Fruit fly (Drosophila melanogaster) whole organism, pupa: ENCODE measurements around the gene DNAlig4.

Experiments used
- CG10348 ChIP-seq: fragments of 200-800 bp; sonication (Bioruptor generic); IDR thresholded peaks from 2 replicates; pipeline ENCODE4 v1.3.6; 2022; ENCODE audit warnings: missing biosample characterization, missing genetic modification characterization
- CG12605 ChIP-seq: fragments of 200-800 bp; sonication (Bioruptor generic); IDR thresholded peaks from 2 replicates; pipeline ENCODE4 v1.3.6; 2022; ENCODE audit warnings: missing biosample characterization, missing genetic modification characterization
- CG15710 ChIP-seq: fragments of 200-800 bp; sonication (Bioruptor generic); optimal IDR thresholded peaks from 2 replicates; lab custom pipeline; 2018; ENCODE audit warnings: missing biosample characterization, mild to moderate bottlenecking, missing genetic modification characterization, moderate library complexity
- CG34367 ChIP-seq: fragments of 200-800 bp; sonication (Bioruptor generic); optimal IDR thresholded peaks from 2 replicates; lab custom pipeline; 2018; ENCODE audit warnings: missing biosample characterization, mild to moderate bottlenecking, missing genetic modification characterization
- CG8159 ChIP-seq: fragments of 200-800 bp; sonication (Bioruptor generic); optimal IDR thresholded peaks from 3 replicates; lab custom pipeline; 2018; ENCODE audit warnings: missing biosample characterization, mild to moderate bottlenecking, missing genetic modification characterization, moderate library complexity
- CG8301 ChIP-seq: fragments of 200-800 bp; sonication (Bioruptor generic); optimal IDR thresholded peaks from 2 replicates; lab custom pipeline; 2018; ENCODE audit warnings: missing biosample characterization, mild to moderate bottlenecking, missing genetic modification characterization
- CG9948 ChIP-seq: fragments of 200-800 bp; sonication (Bioruptor generic); optimal IDR thresholded peaks from 2 replicates; lab custom pipeline; 2018; ENCODE audit warnings: missing biosample characterization, mild to moderate bottlenecking, missing genetic modification characterization, moderate library complexity
- D1 ChIP-seq: fragments of 200-800 bp; sonication (Bioruptor generic); optimal IDR thresholded peaks from 2 replicates; lab custom pipeline; 2018; ENCODE audit warnings: missing biosample characterization, mild to moderate bottlenecking, missing genetic modification characterization, moderate library complexity
- EcR ChIP-seq: fragments of 200-800 bp; sonication (Bioruptor generic); optimal IDR thresholded peaks from 3 replicates; lab custom pipeline; 2019; ENCODE audit warnings: missing biosample characterization, missing genetic modification characterization, mild to moderate bottlenecking, moderate library complexity, missing genetic modification reagents
- Ets98B ChIP-seq: fragments of 200-800 bp; sonication (Bioruptor generic); IDR thresholded peaks from 2 replicates; pipeline ENCODE4 v1.3.6; 2022; ENCODE audit warnings: missing biosample characterization, missing genetic modification characterization
- Pif1A ChIP-seq: fragments of 200-800 bp; sonication (Bioruptor generic); optimal IDR thresholded peaks from 3 replicates; lab custom pipeline; 2016; ENCODE audit warnings: missing biosample characterization, missing genetic modification characterization
- Snoo ChIP-seq: fragments of 200-800 bp; sonication (Bioruptor generic); optimal IDR thresholded peaks from 3 replicates; lab custom pipeline; 2017; ENCODE audit warnings: missing biosample characterization, mild to moderate bottlenecking, missing genetic modification characterization, inconsistent platforms
- fd96Ca ChIP-seq: fragments of 200-800 bp; sonication (Bioruptor generic); IDR thresholded peaks from 3 replicates; pipeline ENCODE4 v1.3.6; 2022; ENCODE audit warnings: missing biosample characterization, missing genetic modification characterization

DNA sequence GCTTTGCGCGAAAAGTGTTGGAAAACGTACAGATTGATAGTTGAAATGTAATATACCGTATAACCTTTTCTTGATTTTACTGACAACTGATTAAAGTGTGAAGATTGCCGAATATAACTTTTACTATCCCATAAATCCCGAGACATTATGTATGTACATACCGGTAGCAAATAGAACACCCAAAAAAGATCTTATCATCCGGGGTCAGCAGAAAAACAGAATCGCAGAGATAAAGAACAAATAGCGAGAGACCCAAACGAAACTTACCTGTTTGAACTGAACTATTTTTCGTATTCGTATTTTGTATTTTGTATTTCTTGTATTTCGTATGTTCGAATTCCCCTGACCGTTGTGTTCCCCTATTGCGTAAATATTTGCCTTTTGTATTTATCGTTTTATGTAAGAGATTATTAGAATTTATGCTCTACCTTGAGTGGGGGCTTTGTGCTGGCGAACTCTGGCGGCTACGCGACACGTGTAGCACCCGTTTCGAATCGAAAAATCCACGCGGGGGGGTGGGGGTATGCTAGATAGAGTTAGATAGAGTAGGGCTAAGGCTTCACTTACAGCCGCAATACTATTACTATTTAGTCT, 34.2 kb downstream of the DNAlig4 start:
- TF ChIP-seq CG8301 (tag; lab: Kevin White, UChicago) (no peak), Pif1A (no peak), CG9948 (no peak), Snoo (tag; lab: Kevin White, UChicago) (no peak), Ets98B (GFP tag; lab: Robert Waterston, UW) (no peak), CG10348 (no peak), D1 (tag; lab: Kevin White, UChicago) (no peak), CG15710 (tag; lab: Kevin White, UChicago) (no peak), EcR (GFP tag; lab: Kevin White, UChicago) (no peak), CG8159 (tag; lab: Kevin White, UChicago) (no peak), CG34367 (no peak), CG12605 (GFP tag; lab: Robert Waterston, UW) (no peak), fd96Ca (GFP tag; lab: Robert Waterston, UW) (no peak)
